Worm (Caenorhabditis elegans) whole organism, midembryonic: ENCODE measurements around the gene H35N09.2.

ENCODE experiments used
- T22C8.4 ChIP-seq: fragments of 200-800 bp; sonication (Bioruptor generic); IDR thresholded peaks from 2 replicates; pipeline ENCODE4 v1.3.6; 2022; ENCODE audit warnings: missing genetic modification characterization, missing compliant biosample characterization
- cog-1 ChIP-seq: sonication (generic microtip); optimal IDR thresholded peaks from 2 replicates; lab custom pipeline; 2016; ENCODE audit warnings: missing genetic modification characterization, missing compliant biosample characterization
- flt-1 ChIP-seq: fragments of 200-800 bp; sonication (Bioruptor generic); IDR thresholded peaks from 2 replicates; pipeline ENCODE4 v1.3.6; 2022; ENCODE audit warnings: missing genetic modification characterization, missing compliant biosample characterization
- klf-2 ChIP-seq: fragments of 200-800 bp; sonication (Bioruptor generic); conservative IDR thresholded peaks from 2 replicates; pipeline ENCODE4 v1.3.6; 2022; ENCODE audit warnings: missing genetic modification reagents, missing genetic modification characterization, missing compliant biosample characterization
- med-1 ChIP-seq: sonication (generic microtip); optimal IDR thresholded peaks from 2 replicates; lab custom pipeline; 2017; ENCODE audit warnings: missing genetic modification characterization, mild to moderate bottlenecking, missing compliant biosample characterization, antibody characterized with exemption, missing genetic modification reagents; ENCODE audit not compliant: insufficient read depth
- ref-1 ChIP-seq: fragments of 200-800 bp; sonication (Bioruptor generic); conservative IDR thresholded peaks from 2 replicates; pipeline ENCODE4 v1.3.6; 2022; ENCODE audit warnings: missing genetic modification reagents, missing genetic modification characterization, missing compliant biosample characterization
- tab-1 ChIP-seq: fragments of 200-800 bp; sonication (Bioruptor generic); IDR thresholded peaks from 2 replicates; pipeline ENCODE4 v1.3.6; 2022; ENCODE audit warnings: missing genetic modification characterization, missing compliant biosample characterization
- ztf-23 ChIP-seq: fragments of 200-800 bp; sonication (Bioruptor generic); IDR thresholded peaks from 2 replicates; pipeline ENCODE4 v1.3.6; 2022; ENCODE audit warnings: missing genetic modification reagents, missing genetic modification characterization, missing compliant biosample characterization
- ztf-29 ChIP-seq: fragments of 200-800 bp; sonication (Bioruptor generic); IDR thresholded peaks from 2 replicates; pipeline ENCODE4 v1.3.6; 2022; ENCODE audit warnings: missing genetic modification reagents, missing genetic modification characterization, missing compliant biosample characterization

DNA sequence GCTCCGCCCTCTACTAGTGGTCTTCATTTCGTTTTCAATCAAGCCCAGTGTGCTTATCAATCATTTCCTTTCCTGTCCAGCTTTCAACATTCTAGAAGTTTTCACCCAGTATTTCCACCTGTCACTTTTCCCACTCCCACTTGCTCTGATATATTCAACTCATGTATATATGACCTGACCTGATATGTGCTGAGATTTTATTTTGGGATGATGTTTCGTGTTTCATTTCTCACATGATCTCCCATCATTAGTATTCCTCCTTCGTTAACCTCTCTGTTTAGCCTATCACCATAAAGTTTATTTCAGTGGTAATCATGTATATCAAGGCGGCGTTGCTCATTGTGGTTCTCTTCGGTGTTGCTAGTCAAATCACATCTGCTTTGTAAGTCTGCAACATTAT, 12.0 kb downstream of the H35N09.2 start, which contains the start of gene nlp-7:
- TF ChIP-seq flt-1 (GFP tag; lab: Robert Waterston, UW) (no peak), tab-1 (GFP tag; lab: Robert Waterston, UW) (no peak), ztf-29 (GFP tag; lab: Robert Waterston, UW) (no peak), ref-1 (GFP tag; lab: Robert Waterston, UW) (no peak), cog-1 (tag; lab: Kevin White, UChicago) (no peak), T22C8.4 (GFP tag; lab: Robert Waterston, UW) (no peak), klf-2 (no peak), med-1 (GFP tag; lab: Kevin White, UChicago) (no peak), ztf-23 (GFP tag; lab: Robert Waterston, UW) (no peak)
